Fruit fly (Drosophila melanogaster) whole organism, embryonic: ENCODE results near the gene CG3434.
A peak's percentile ranks its signal among the peaks of the same experiment; 100 is the strongest.

ENCODE experiments used
- ATbp ChIP-seq: fragments of 200-800 bp; sonication (Bioruptor generic); optimal IDR thresholded peaks from 2 replicates; lab custom pipeline; 2017; ENCODE audit warnings: missing biosample characterization, mild to moderate bottlenecking, missing genetic modification characterization, missing genetic modification reagents
- Ada2b ChIP-seq: fragments of 200-800 bp; sonication (Bioruptor generic); IDR thresholded peaks from 2 replicates; pipeline ENCODE4 v1.3.6; 2022; ENCODE audit warnings: missing biosample characterization, missing genetic modification characterization
- Adf1 ChIP-seq: fragments of 200-800 bp; sonication (Bioruptor generic); IDR thresholded peaks from 2 replicates; pipeline ENCODE4 v1.3.6; 2022; ENCODE audit warnings: missing biosample characterization, missing genetic modification characterization
- CG10267 ChIP-seq: fragments of 200-800 bp; sonication (Bioruptor generic); optimal IDR thresholded peaks from 2 replicates; lab custom pipeline; 2018; ENCODE audit warnings: missing biosample characterization, mild to moderate bottlenecking, missing genetic modification characterization, moderate library complexity
- CG10462 ChIP-seq: fragments of 200-800 bp; sonication (Bioruptor generic); optimal IDR thresholded peaks from 2 replicates; lab custom pipeline; 2016; ENCODE audit warnings: missing biosample characterization, missing genetic modification characterization
- CG12391 ChIP-seq: fragments of 200-800 bp; sonication (Bioruptor generic); optimal IDR thresholded peaks from 3 replicates; lab custom pipeline; 2018; ENCODE audit warnings: missing biosample characterization, mild to moderate bottlenecking, missing genetic modification characterization, moderate library complexity
- CG13296 ChIP-seq: fragments of 200-800 bp; sonication (Bioruptor generic); optimal IDR thresholded peaks from 3 replicates; lab custom pipeline; 2018; ENCODE audit warnings: missing biosample characterization, mild to moderate bottlenecking, missing genetic modification characterization
- CG14014 ChIP-seq: fragments of 200-800 bp; sonication (Bioruptor generic); IDR thresholded peaks from 2 replicates; pipeline ENCODE4 v1.3.6; 2022; ENCODE audit warnings: missing biosample characterization, missing genetic modification characterization
- CG14441 ChIP-seq: fragments of 200-800 bp; sonication (Bioruptor generic); IDR thresholded peaks from 2 replicates; pipeline ENCODE4 v1.3.6; 2022; ENCODE audit warnings: missing biosample characterization, missing genetic modification characterization
- CG16863 ChIP-seq: fragments of 200-800 bp; sonication (Bioruptor generic); optimal IDR thresholded peaks from 3 replicates; lab custom pipeline; 2016; ENCODE audit warnings: missing biosample characterization, missing genetic modification characterization
- CG17385 ChIP-seq: fragments of 200-800 bp; sonication (Bioruptor generic); optimal IDR thresholded peaks from 3 replicates; lab custom pipeline; 2018; ENCODE audit warnings: missing biosample characterization, mild to moderate bottlenecking, missing genetic modification characterization
- CG17802 ChIP-seq: fragments of 200-800 bp; sonication (Bioruptor generic); optimal IDR thresholded peaks from 2 replicates; lab custom pipeline; 2018; ENCODE audit warnings: missing biosample characterization, mild to moderate bottlenecking, missing genetic modification characterization, moderate library complexity
- CG2712 ChIP-seq: fragments of 200-800 bp; optimal IDR thresholded peaks from 3 replicates; lab custom pipeline; 2019; ENCODE audit warnings: missing biosample characterization, mild to moderate bottlenecking, missing genetic modification characterization, moderate library complexity
- CG30020 ChIP-seq: fragments of 200-800 bp; optimal IDR thresholded peaks from 2 replicates; lab custom pipeline; 2019; ENCODE audit warnings: missing biosample characterization, mild to moderate bottlenecking, missing genetic modification characterization, moderate library complexity
- CG34224 ChIP-seq: fragments of 200-800 bp; sonication (Bioruptor generic); IDR thresholded peaks from 3 replicates; pipeline ENCODE4 v1.3.6; 2022; ENCODE audit warnings: missing biosample characterization, missing genetic modification characterization; ENCODE audit not compliant: partially characterized antibody
- CG4328 ChIP-seq: fragments of 200-800 bp; sonication (Bioruptor generic); optimal IDR thresholded peaks from 3 replicates; lab custom pipeline; 2017; ENCODE audit warnings: missing biosample characterization, missing genetic modification reagents, missing genetic modification characterization
- CG7357 ChIP-seq: fragments of 200-800 bp; sonication (Bioruptor generic); IDR thresholded peaks from 3 replicates; pipeline ENCODE4 v1.3.6; 2022; ENCODE audit warnings: missing biosample characterization, missing genetic modification characterization
- CG7556 ChIP-seq: fragments of 200-800 bp; sonication (Bioruptor generic); optimal IDR thresholded peaks from 2 replicates; lab custom pipeline; 2017; ENCODE audit warnings: missing biosample characterization, mild to moderate bottlenecking, missing genetic modification characterization
- CG8281 ChIP-seq: fragments of 200-800 bp; sonication (Bioruptor generic); optimal IDR thresholded peaks from 2 replicates; lab custom pipeline; 2018; ENCODE audit warnings: missing biosample characterization, mild to moderate bottlenecking, missing genetic modification characterization, moderate library complexity
- CG8388 ChIP-seq: fragments of 200-800 bp; sonication (Bioruptor generic); optimal IDR thresholded peaks from 2 replicates; lab custom pipeline; 2019; ENCODE audit warnings: missing biosample characterization, mild to moderate bottlenecking, missing genetic modification characterization, moderate library complexity
- CG8944 ChIP-seq: fragments of 200-800 bp; sonication (Bioruptor generic); optimal IDR thresholded peaks from 3 replicates; lab custom pipeline; 2016; ENCODE audit warnings: missing biosample characterization, missing genetic modification characterization
- CG9817 ChIP-seq: fragments of 200-800 bp; sonication (Bioruptor generic); optimal IDR thresholded peaks from 2 replicates; lab custom pipeline; 2018; ENCODE audit warnings: missing biosample characterization, mild to moderate bottlenecking, missing genetic modification characterization, moderate library complexity
- Camta ChIP-seq: fragments of 200-800 bp; sonication (Bioruptor generic); optimal IDR thresholded peaks from 2 replicates; lab custom pipeline; 2016; ENCODE audit warnings: missing biosample characterization, missing genetic modification characterization
- CoRest ChIP-seq: fragments of 200-800 bp; sonication (Bioruptor generic); optimal IDR thresholded peaks from 3 replicates; lab custom pipeline; 2018; ENCODE audit warnings: missing biosample characterization, mild to moderate bottlenecking, missing genetic modification characterization, moderate library complexity
- D19A ChIP-seq: fragments of 200-800 bp; optimal IDR thresholded peaks from 3 replicates; lab custom pipeline; 2019; ENCODE audit warnings: missing biosample characterization, mild to moderate bottlenecking, missing genetic modification characterization, moderate library complexity
- Dad ChIP-seq: fragments of 200-800 bp; sonication (Bioruptor generic); optimal IDR thresholded peaks from 3 replicates; lab custom pipeline; 2016; ENCODE audit warnings: missing biosample characterization, missing genetic modification characterization
- Gsc ChIP-seq: fragments of 200-800 bp; sonication (Bioruptor generic); IDR thresholded peaks from 2 replicates; pipeline ENCODE4 v1.3.6; 2022; ENCODE audit warnings: missing biosample characterization, missing genetic modification characterization
- Hr51 ChIP-seq, 2 experiments: fragments of 200-800 bp; sonication (Bioruptor generic); optimal IDR thresholded peaks; 2 replicates in 1 of 2; 3 replicates in 1 of 2; lab custom pipeline; 2016 to 2018; ENCODE audit warnings: missing biosample characterization in 2 of 2, missing genetic modification characterization in 2 of 2, mild to moderate bottlenecking in 1 of 2, moderate library complexity in 1 of 2
- Mrtf ChIP-seq: fragments of 200-800 bp; sonication (Bioruptor generic); IDR thresholded peaks from 3 replicates; pipeline ENCODE4 v1.3.6; 2022; ENCODE audit warnings: missing biosample characterization, missing genetic modification characterization
- NfI ChIP-seq: fragments of 200-800 bp; sonication (Bioruptor generic); optimal IDR thresholded peaks from 3 replicates; lab custom pipeline; 2018; ENCODE audit warnings: missing biosample characterization, mild to moderate bottlenecking, missing genetic modification characterization, moderate library complexity
- Oaz ChIP-seq: fragments of 200-800 bp; sonication (Bioruptor generic); IDR thresholded peaks from 2 replicates; pipeline ENCODE4 v1.3.6; 2022; ENCODE audit warnings: missing biosample characterization, missing genetic modification characterization
- Trl ChIP-seq, 3 experiments: fragments of >200 bp in 2 of 3; fragments of 200-800 bp in 1 of 3; sonication (Bioruptor generic) in 1 of 3; optimal IDR thresholded peaks; 2 replicates in 1 of 3; 3 replicates in 2 of 3; lab custom pipeline; 2016 to 2017; ENCODE audit warnings: missing biosample characterization in 1 of 3, missing genetic modification characterization in 1 of 3
- Vsx1 ChIP-seq: fragments of 200-800 bp; sonication (Bioruptor generic); optimal IDR thresholded peaks from 2 replicates; lab custom pipeline; 2017; ENCODE audit warnings: missing biosample characterization, mild to moderate bottlenecking, missing genetic modification characterization, missing genetic modification reagents
- Xrp1 ChIP-seq: fragments of 200-800 bp; sonication (Bioruptor generic); IDR thresholded peaks from 2 replicates; pipeline ENCODE4 v1.3.6; 2022; ENCODE audit warnings: missing biosample characterization, missing genetic modification characterization
- ap ChIP-seq: fragments of 200-800 bp; sonication (Bioruptor generic); IDR thresholded peaks from 2 replicates; pipeline ENCODE4 v1.3.6; 2022; ENCODE audit warnings: missing biosample characterization, missing genetic modification characterization
- cato ChIP-seq: fragments of 200-800 bp; sonication (Bioruptor generic); optimal IDR thresholded peaks from 2 replicates; lab custom pipeline; 2016; ENCODE audit warnings: missing biosample characterization, missing genetic modification characterization, borderline replicate concordance
- cg ChIP-seq: fragments of 200-800 bp; sonication (Bioruptor generic); optimal IDR thresholded peaks from 3 replicates; lab custom pipeline; 2019; ENCODE audit warnings: missing biosample characterization, mild to moderate bottlenecking, missing genetic modification characterization, moderate library complexity
- grau ChIP-seq: fragments of 200-800 bp; optimal IDR thresholded peaks from 3 replicates; lab custom pipeline; 2019; ENCODE audit warnings: missing biosample characterization, mild to moderate bottlenecking, missing genetic modification characterization, moderate library complexity
- lmd ChIP-seq: fragments of 200-800 bp; sonication (Bioruptor generic); IDR thresholded peaks from 2 replicates; pipeline ENCODE4 v1.3.6; 2022; ENCODE audit warnings: missing biosample characterization, missing genetic modification characterization
- maf-S ChIP-seq: fragments of 200-800 bp; sonication (Bioruptor generic); optimal IDR thresholded peaks from 2 replicates; lab custom pipeline; 2016; ENCODE audit warnings: missing biosample characterization, missing genetic modification characterization
- mld ChIP-seq: fragments of 200-800 bp; sonication (Bioruptor generic); IDR thresholded peaks from 3 replicates; pipeline ENCODE4 v1.3.6; 2022; ENCODE audit warnings: missing biosample characterization, missing genetic modification characterization; ENCODE audit not compliant: partially characterized antibody
- nerfin-1 ChIP-seq: fragments of 200-800 bp; sonication (Bioruptor generic); optimal IDR thresholded peaks from 3 replicates; lab custom pipeline; 2019; ENCODE audit warnings: missing biosample characterization, mild to moderate bottlenecking, missing genetic modification characterization, moderate library complexity
- oc ChIP-seq: fragments of 200-800 bp; sonication (Bioruptor generic); optimal IDR thresholded peaks from 2 replicates; lab custom pipeline; 2018; ENCODE audit warnings: missing biosample characterization, mild to moderate bottlenecking, missing genetic modification characterization, moderate library complexity
- pan ChIP-seq, 4 experiments: fragments of >200 bp in 3 of 4; fragments of 200-800 bp in 1 of 4; sonication (Bioruptor generic) in 1 of 4; optimal IDR thresholded peaks in 3 of 4; IDR thresholded peaks in 1 of 4; 2 replicates each; pipeline versions ENCODE4 v1.3.6 to Lab custom; 2017 to 2022; ENCODE audit warnings: missing biosample characterization in 2 of 4, missing genetic modification characterization in 2 of 4, mixed read lengths in 1 of 4
- pum ChIP-seq: fragments of 200-800 bp; sonication (Bioruptor generic); optimal IDR thresholded peaks from 2 replicates; lab custom pipeline; 2016; ENCODE audit warnings: missing biosample characterization, missing genetic modification characterization
- seq ChIP-seq: fragments of 200-800 bp; sonication (Bioruptor generic); IDR thresholded peaks from 2 replicates; pipeline ENCODE4 v1.3.6; 2022; ENCODE audit warnings: missing biosample characterization, missing genetic modification characterization
- wdn ChIP-seq: fragments of 200-800 bp; sonication (Bioruptor generic); IDR thresholded peaks from 2 replicates; pipeline ENCODE4 v1.3.6; 2022; ENCODE audit warnings: missing biosample characterization, missing genetic modification characterization

The CG3434 gene

DNA sequence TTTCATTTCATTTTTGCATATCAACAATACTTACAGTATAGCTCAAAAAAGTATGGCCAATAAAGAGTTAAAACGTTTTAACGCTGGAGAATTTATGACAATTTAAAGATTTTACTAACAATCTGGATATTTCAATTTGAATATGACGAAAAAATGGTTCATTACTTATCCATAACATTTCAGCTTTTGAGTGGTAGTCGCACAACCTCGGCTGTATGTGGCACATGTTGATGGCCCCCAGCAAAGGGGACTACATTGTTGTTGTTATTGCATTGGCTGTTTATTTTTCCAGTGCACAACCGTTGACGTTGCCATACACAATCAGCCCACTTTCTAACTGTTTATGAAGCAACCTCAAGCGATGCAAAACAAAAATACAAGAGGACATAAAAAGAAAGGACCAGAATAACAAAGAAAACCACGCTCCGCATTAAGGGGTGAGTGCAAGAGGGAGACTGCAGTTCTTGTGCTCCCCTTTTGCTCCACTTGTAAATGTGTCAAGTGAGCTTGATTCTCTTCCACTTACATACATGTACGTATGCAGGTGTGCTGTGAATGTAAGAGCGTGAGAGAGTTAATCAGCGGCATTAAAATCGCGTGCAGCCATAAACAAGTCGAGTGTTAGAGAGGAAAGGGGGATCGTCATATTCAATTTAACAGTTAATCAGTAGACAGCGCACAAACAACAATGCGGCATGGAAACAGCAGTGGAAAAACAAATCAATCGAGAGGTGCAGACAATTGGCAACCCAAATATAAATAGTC is 40.4 kb downstream of the CG3434 start (continued):
- no peak for TF ChIP-seq pan (optimal IDR thresholded peaks at IDR 0.05; lab: Kevin White, UChicago)
- peak in 1 of 2 experiments; percentile 63 for TF ChIP-seq pan (GFP tag; optimal IDR thresholded peaks at IDR 0.05 in 1 of 2, IDR thresholded peaks at IDR 0.05 in 1 of 2)
- TF ChIP-seq ap: peak; percentile 62
- TF ChIP-seq maf-S: no peak
- TF ChIP-seq CG17802: no peak
- peak; percentile 26 for TF ChIP-seq CG13296
- peak; percentile 55 for TF ChIP-seq Ada2b
- TF ChIP-seq Trl (optimal IDR thresholded peaks at IDR 0.05; lab: Kevin White, UChicago): peak in 1 of 2 experiments; percentile 1
- TF ChIP-seq Trl (GFP tag; optimal IDR thresholded peaks at IDR 0.05; lab: Kevin White, UChicago): no peak
- TF ChIP-seq nerfin-1 (tag; lab: Kevin White, UChicago): peak; percentile 5
- no peak; the same call in 1 of the 2 replicates for TF ChIP-seq wdn
- no peak for TF ChIP-seq Vsx1
- peak; percentile 38 for TF ChIP-seq CoRest (tag; lab: Kevin White, UChicago)
- peak; percentile 4 for TF ChIP-seq CG10267
- TF ChIP-seq CG2712 (tag; lab: Kevin White, UChicago): peak; percentile 57
- TF ChIP-seq CG4328 (GFP tag; lab: Kevin White, UChicago): no peak
- TF ChIP-seq CG7357 (GFP tag; lab: Robert Waterston, UW): no peak
- no peak for TF ChIP-seq CG34224
- TF ChIP-seq Dad (GFP tag; lab: Kevin White, UChicago): no peak
- no peak for TF ChIP-seq CG8944 (GFP tag; lab: Kevin White, UChicago)
- peak; percentile 47 for TF ChIP-seq D19A (tag; lab: Kevin White, UChicago)
- TF ChIP-seq oc (tag; lab: Kevin White, UChicago): peak; percentile 8
- TF ChIP-seq NfI: peak; percentile 51
- TF ChIP-seq seq: peak; percentile 58; the same call in 1 of the 2 replicates
- TF ChIP-seq grau: peak; percentile 50
- TF ChIP-seq CG7556 (GFP tag; lab: Kevin White, UChicago): peak; percentile 62
- TF ChIP-seq ATbp: peak; percentile 64
- no peak for TF ChIP-seq mld (GFP tag; lab: Robert Waterston, UW)
- TF ChIP-seq Oaz: no peak
- TF ChIP-seq Adf1 (GFP tag; lab: Robert Waterston, UW): no peak
- no peak for TF ChIP-seq CG10462 (GFP tag; lab: Kevin White, UChicago)
- peak; percentile 53; the same call in 1 of the 2 replicates for TF ChIP-seq CG14014 (GFP tag; lab: Robert Waterston, UW)
- TF ChIP-seq Hr51 (GFP tag; optimal IDR thresholded peaks at IDR 0.05; lab: Kevin White, UChicago): peak in 1 of 2 experiments; percentile 75
- peak; percentile 12 for TF ChIP-seq pum (GFP tag; lab: Kevin White, UChicago)
- TF ChIP-seq CG17385 (GFP tag; lab: Kevin White, UChicago): peak; percentile 11
- peak; percentile 7 for TF ChIP-seq CG16863
- TF ChIP-seq cg (GFP tag; lab: Kevin White, UChicago): no peak
- TF ChIP-seq CG9817 (tag; lab: Kevin White, UChicago): peak; percentile 15
- peak; percentile 52 for TF ChIP-seq CG12391 (tag; lab: Kevin White, UChicago)
- TF ChIP-seq Xrp1 (GFP tag; lab: Robert Waterston, UW): peak; percentile 63; the same call in 1 of the 2 replicates
- TF ChIP-seq CG14441 (GFP tag; lab: Robert Waterston, UW): peak; percentile 54
- peak; percentile 20 for TF ChIP-seq Camta (GFP tag; lab: Kevin White, UChicago)
- TF ChIP-seq CG30020 (tag; lab: Kevin White, UChicago): no peak
- no peak for TF ChIP-seq cato (GFP tag; lab: Kevin White, UChicago)
- peak; percentile 56 for TF ChIP-seq CG8388 (GFP tag; lab: Kevin White, UChicago)
- TF ChIP-seq Gsc: 0 out of 2 replicates have a peak, but pooled peaks have one; percentile 32
- peak; percentile 41; the same call in 1 of the 2 replicates for TF ChIP-seq lmd
- peak; percentile 57; the same call in 1 of the 3 replicates for TF ChIP-seq Mrtf (GFP tag; lab: Robert Waterston, UW)
- TF ChIP-seq CG8281: no peak
